Fruit fly (Drosophila melanogaster): Measurements from ENCODE around the gene CG31161.
A peak's percentile ranks its signal among the peaks of the same experiment; 100 is the strongest.

CG31161 gene

DNA sequence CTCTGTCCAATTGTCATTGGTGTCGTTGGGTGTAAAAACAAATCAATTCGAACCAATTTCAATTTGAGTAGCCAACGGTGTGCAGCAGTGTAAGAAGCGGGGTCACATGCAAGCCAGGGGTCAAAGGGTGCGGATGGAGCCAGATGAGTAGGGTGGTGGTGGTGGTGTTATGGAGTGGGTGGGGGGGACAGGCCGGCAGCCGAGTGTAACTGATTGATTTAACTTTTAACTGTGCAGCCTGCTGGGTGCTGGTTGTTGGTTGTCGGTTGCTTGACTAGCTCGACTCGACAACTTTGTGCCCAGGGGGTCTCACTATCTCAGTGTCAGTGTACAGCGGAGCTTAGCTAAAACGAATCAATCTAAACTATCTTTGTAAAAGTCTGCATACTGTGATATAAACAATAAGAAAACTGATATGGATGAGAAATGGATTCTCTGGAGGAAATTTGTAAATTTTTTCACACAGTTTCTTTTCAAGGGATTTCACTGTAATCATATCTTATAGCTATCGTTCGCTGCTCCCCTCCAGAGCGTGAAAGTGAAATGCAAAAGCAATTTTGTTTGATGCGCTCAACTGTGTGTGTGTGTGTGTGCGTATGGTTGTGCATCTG, 18.9 kb upstream of the CG31161 start:
- peak; percentile 14 for TF ChIP-seq noc (tag; optimal IDR thresholded peaks at IDR 0.05)

DNA sequence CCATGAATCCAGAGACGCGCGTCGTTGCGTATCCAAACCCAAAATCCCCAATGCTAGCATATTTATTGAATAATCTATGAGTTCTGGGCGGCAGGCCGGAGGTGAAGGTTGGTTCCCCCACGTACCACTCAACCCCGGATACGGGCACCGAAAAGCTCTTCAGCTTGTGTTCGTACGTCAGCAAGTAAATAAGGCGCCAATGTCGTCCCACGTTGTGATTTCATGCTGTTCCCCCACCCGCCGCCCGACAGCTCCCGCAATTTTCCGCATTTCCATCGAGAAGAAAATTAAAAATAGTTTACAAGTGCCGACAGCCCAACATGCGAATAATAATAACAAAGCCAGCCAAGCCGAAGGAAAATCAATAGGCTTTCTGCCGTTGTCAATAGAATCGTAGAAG, 17.6 kb upstream of the CG31161 start:
- no peak for TF ChIP-seq noc (tag; optimal IDR thresholded peaks at IDR 0.05)

dm6 chr3R:22602783-22603182, 13.5 kb upstream of the CG31161 start:
- TF ChIP-seq noc (tag; optimal IDR thresholded peaks at IDR 0.05) = no peak

dm6 chr3R:22609185-22609584, 7.1 kb upstream of the CG31161 start, which contains the start of gene CG13843:
TSS of gene CG13843 (plus strand) at chr3R:22609485.
- no peak for TF ChIP-seq noc (tag; optimal IDR thresholded peaks at IDR 0.05)

dm6 chr3R:22613448-22613847, 2.9 kb upstream of the CG31161 start, which contains the start of the genes CG31156 and mRRF2:
TSS of gene CG31156 (minus strand) at chr3R:22613656.
TSS of gene mRRF2 (plus strand) at chr3R:22613686.
- no peak for TF ChIP-seq noc (tag; optimal IDR thresholded peaks at IDR 0.05)

DNA sequence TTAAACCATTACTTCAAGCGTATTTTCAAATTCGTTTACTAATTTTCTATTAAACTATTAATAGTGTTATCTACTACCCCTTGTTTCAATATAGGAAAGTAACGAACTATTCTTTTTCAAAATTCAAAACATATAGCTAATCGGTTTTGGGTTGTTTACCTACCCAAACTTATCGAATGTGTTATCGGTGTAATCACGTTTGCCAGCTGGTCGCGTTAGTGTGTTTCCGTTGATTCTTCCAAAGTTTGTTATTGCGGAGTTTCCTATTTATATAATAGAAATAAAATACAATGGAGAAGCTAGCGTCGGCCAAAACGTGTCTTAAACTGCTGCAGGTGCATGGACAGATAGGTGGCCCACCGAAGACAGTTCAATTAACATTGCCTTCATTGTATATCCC, 2.0 kb downstream of the CG31161 start, which contains the start of gene mRpL45:
TSS of gene mRpL45 (plus strand) at position 213 of the 400 bp plus-strand sequence.
- no peak for TF ChIP-seq noc (tag; optimal IDR thresholded peaks at IDR 0.05)

- TF ChIP-seq noc (tag; optimal IDR thresholded peaks at IDR 0.05) = no peak
Observed at dm6 chr3R:22624737-22625136, 8.4 kb downstream of the CG31161 start.

- TF ChIP-seq noc (tag; optimal IDR thresholded peaks at IDR 0.05) = peak; percentile 74
Observed at dm6 chr3R:22625514-22626333, 9.4 kb downstream of the CG31161 start.

- TF ChIP-seq noc (tag; optimal IDR thresholded peaks at IDR 0.05) = no peak
Observed at dm6 chr3R:22626334-22626688, 10.0 kb downstream of the CG31161 start.

DNA sequence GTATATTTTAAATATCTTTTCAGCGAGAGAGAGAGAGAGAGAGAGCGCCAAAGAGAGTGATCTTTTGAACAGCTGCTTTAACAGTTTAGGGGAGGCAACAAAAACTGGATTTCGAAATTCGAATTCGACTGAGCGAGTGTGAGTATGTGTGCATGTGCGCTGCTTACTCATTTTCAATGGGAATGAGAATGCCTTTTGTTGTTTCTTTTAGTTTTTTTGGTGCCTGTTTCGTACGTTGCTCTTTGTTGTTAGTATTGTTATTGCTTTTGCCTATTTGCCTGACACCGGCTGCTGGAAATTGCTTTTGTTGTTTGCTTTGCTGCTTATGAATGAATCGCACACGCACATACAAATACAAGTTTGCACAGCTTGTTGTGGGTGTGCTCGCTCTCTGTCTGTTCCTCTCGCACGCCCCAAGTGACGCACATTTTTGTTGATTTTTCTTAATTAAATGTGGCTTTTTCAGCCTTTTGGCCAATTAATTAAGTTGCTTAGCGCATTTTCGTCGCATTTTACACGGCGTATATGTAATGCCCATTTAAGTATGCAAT, 10.6 kb downstream of the CG31161 start:
- TF ChIP-seq noc (tag; optimal IDR thresholded peaks at IDR 0.05) = peak; percentile 63

dm6 chr3R:22627936-22628513, 11.7 kb downstream of the CG31161 start:
- no peak for TF ChIP-seq noc (tag; optimal IDR thresholded peaks at IDR 0.05)

DNA sequence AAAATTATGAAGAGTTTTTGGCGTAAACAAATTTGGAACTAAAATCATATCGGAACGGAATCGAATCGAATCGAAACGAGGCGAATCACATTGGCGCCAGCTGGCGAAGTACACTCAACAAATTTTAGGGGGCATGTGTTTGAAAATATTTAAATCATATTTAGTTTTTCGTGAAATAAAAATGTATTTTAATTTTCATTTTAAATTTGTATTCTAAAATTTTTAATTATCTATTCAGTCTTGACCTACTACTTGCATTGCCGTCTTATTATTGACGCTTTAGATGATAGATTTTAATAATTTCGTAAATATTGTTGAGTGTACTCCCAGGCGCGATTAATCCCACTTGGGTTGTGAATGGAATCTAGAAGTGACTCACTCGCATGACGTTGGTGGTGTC, 12.9 kb downstream of the CG31161 start:
- TF ChIP-seq noc (tag; optimal IDR thresholded peaks at IDR 0.05) = no peak

- TF ChIP-seq noc (tag; optimal IDR thresholded peaks at IDR 0.05) = no peak
Observed at dm6 chr3R:22631156-22631555, 14.8 kb downstream of the CG31161 start.

DNA sequence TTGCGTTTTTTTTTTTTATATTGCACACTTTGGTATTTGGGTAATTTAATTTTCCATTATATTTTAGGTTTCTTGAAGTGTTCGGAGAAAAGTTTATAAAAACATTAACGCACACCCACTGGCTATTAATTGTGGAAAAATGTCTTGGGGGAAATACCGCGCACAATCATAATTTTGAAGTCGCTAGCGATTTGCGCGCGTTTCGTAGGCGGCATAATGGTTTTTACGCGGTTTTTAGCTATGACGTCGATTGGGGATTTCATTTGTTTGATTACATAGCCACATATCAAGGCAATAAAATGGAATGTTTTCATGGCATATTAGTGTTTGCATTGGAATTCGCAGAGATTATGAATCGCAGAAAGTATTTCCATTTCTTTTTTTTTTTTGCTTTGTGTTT, 15.9 kb downstream of the CG31161 start:
- TF ChIP-seq noc (tag; optimal IDR thresholded peaks at IDR 0.05) = no peak

DNA sequence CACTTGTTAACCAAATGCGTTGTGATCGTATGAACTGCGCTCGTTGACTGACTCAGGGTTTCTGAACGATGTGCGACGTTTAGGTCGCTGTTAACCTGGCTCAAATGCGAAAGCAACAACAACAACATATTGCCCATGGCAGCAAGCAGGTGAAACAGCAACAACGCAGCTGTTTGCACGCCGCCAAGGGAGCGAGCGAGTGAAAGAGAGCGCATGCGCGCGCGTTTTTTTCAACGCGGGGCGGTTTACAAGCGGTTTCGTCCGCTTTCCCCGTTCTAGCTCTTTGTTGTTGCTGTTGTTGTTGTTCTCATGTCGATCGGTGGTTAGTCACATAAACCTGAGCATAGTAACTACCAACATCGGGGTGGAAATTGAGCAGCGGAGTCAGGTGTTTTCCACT, 16.7 kb downstream of the CG31161 start:
- no peak for TF ChIP-seq noc (tag; optimal IDR thresholded peaks at IDR 0.05)
